Worm (Caenorhabditis elegans) whole organism, L1 larva: Measurements from ENCODE around the gene osm-11.

Experiments used
- blmp-1 ChIP-seq: fragments of 150-350 bp; optimal IDR thresholded peaks from 2 replicates; lab custom pipeline; 2014; ENCODE audit warnings: missing biosample characterization, missing genetic modification characterization
- ceh-90 ChIP-seq: sonication (generic microtip); optimal IDR thresholded peaks from 2 replicates; lab custom pipeline; 2016; ENCODE audit warnings: missing genetic modification characterization, missing compliant biosample characterization
- elt-3 ChIP-seq, 6 experiments: fragments of 150-350 bp in 1 of 6; sonication (generic microtip); optimal IDR thresholded peaks; 2 replicates each; lab custom pipeline; 2017 to 2018; ENCODE audit warnings: missing biosample characterization in 6 of 6, missing genetic modification characterization in 6 of 6, inconsistent platforms in 1 of 6
- fkh-10 ChIP-seq: sonication (generic microtip); optimal IDR thresholded peaks from 2 replicates; lab custom pipeline; 2017; ENCODE audit warnings: missing biosample characterization, missing genetic modification reagents, missing genetic modification characterization
- lin-35 ChIP-seq, 2 experiments: fragments of 150-350 bp; optimal IDR thresholded peaks; 2 replicates each; lab custom pipeline; 2014; ENCODE audit warnings: missing biosample characterization in 2 of 2, missing genetic modification characterization in 2 of 2, missing genetic modification reagents in 2 of 2
- mab-9 ChIP-seq: fragments of 200-800 bp; sonication (Bioruptor generic); IDR thresholded peaks from 2 replicates; pipeline ENCODE4 v1.3.6; 2022; ENCODE audit warnings: missing genetic modification reagents, missing genetic modification characterization, missing compliant biosample characterization
- nhr-237 ChIP-seq: fragments of 150-350 bp; optimal IDR thresholded peaks from 2 replicates; lab custom pipeline; 2014; ENCODE audit warnings: missing biosample characterization, missing genetic modification characterization
- nhr-76 ChIP-seq: sonication (generic microtip); optimal IDR thresholded peaks from 2 replicates; lab custom pipeline; 2017; ENCODE audit warnings: missing biosample characterization, missing genetic modification characterization
- nhr-77 ChIP-seq: fragments of 150-350 bp; optimal IDR thresholded peaks from 2 replicates; lab custom pipeline; 2014; ENCODE audit warnings: missing biosample characterization, missing genetic modification characterization
- nhr-85 ChIP-seq: sonication (generic microtip); peaks from one replicate; lab custom pipeline; 2016; ENCODE audit warnings: missing genetic modification characterization, inconsistent platforms, missing compliant biosample characterization
- pqm-1 ChIP-seq: sonication (generic microtip); optimal IDR thresholded peaks from 3 replicates; lab custom pipeline; 2017; ENCODE audit warnings: missing biosample characterization, missing genetic modification characterization
- snpc-4 ChIP-seq: fragments of 150-350 bp; optimal IDR thresholded peaks from 2 replicates; lab custom pipeline; 2014; ENCODE audit warnings: missing biosample characterization, missing genetic modification characterization
- unc-130 ChIP-seq: fragments of 150-350 bp; optimal IDR thresholded peaks from 2 replicates; lab custom pipeline; 2017; ENCODE audit warnings: missing biosample characterization, missing genetic modification characterization, inconsistent platforms

ce11 chrX:17438386-17438785, 17.0 kb upstream of the osm-11 start, which contains the start of gene C36E6.8:
- TF ChIP-seq unc-130 (tag; lab: Kevin White, UChicago) = no peak
- TF ChIP-seq pqm-1 (tag; lab: Kevin White, UChicago) = no peak
- no peak for TF ChIP-seq nhr-85
- no peak for TF ChIP-seq mab-9
- TF ChIP-seq nhr-76 (tag; lab: Kevin White, UChicago) = no peak
- no peak for TF ChIP-seq snpc-4 (tag; lab: Kevin White, UChicago)
- no peak for TF ChIP-seq lin-35 (GFP tag; optimal IDR thresholded peaks at IDR 0.05; lab: Kevin White, UChicago)
- no peak for TF ChIP-seq ceh-90 (tag; lab: Kevin White, UChicago)
- TF ChIP-seq nhr-237 (tag; lab: Kevin White, UChicago) = no peak
- no peak for TF ChIP-seq blmp-1 (tag; lab: Kevin White, UChicago)
- TF ChIP-seq nhr-77 (tag; lab: Kevin White, UChicago) = no peak
- TF ChIP-seq elt-3 (tag; optimal IDR thresholded peaks at IDR 0.05; lab: Kevin White, UChicago) = no peak
- no peak for TF ChIP-seq fkh-10 (GFP tag; lab: Kevin White, UChicago)
